Worm (Caenorhabditis elegans) whole organism, mixed stage, embryonic: ENCODE data around the gene E_BE45912.2.

Experiments
- blmp-1 ChIP-seq: fragments of 150-350 bp; optimal IDR thresholded peaks from 2 replicates; lab custom pipeline; 2014; ENCODE audit warnings: missing biosample characterization, missing genetic modification characterization
- lsy-2 ChIP-seq: fragments of 150-350 bp; optimal IDR thresholded peaks from 2 replicates; lab custom pipeline; 2014; ENCODE audit warnings: missing biosample characterization, missing genetic modification characterization
- sptf-1 ChIP-seq: sonication (generic microtip); optimal IDR thresholded peaks from 2 replicates; lab custom pipeline; 2017; ENCODE audit warnings: mild to moderate bottlenecking, missing genetic modification characterization, moderate library complexity, missing compliant biosample characterization
- unc-62 ChIP-seq: fragments of 150-350 bp; optimal IDR thresholded peaks from 2 replicates; lab custom pipeline; 2014; ENCODE audit warnings: missing biosample characterization, missing genetic modification reagents, missing genetic modification characterization
- zip-8 ChIP-seq: fragments of 150-350 bp; optimal IDR thresholded peaks from 2 replicates; lab custom pipeline; 2014; ENCODE audit warnings: missing biosample characterization, missing genetic modification characterization

- TF ChIP-seq lsy-2 (tag; lab: Kevin White, UChicago) (no peak), sptf-1 (tag; lab: Kevin White, UChicago) (no peak), zip-8 (no peak), blmp-1 (tag; lab: Kevin White, UChicago) (no peak), unc-62 (GFP tag; lab: Kevin White, UChicago) (no peak)
Observed at ce11 chrIII:1004464-1004863, 26.4 kb downstream of the E_BE45912.2 start.
